Fruit fly (Drosophila melanogaster) whole organism, prepupa: ENCODE results near the gene CG17349.
A peak's percentile ranks its signal among the peaks of the same experiment; 100 is the strongest.

Experiments
- CG10631 ChIP-seq: fragments of 200-800 bp; sonication (Bioruptor generic); optimal IDR thresholded peaks from 2 replicates; lab custom pipeline; 2016; ENCODE audit warnings: missing biosample characterization, missing genetic modification characterization
- CG10669 ChIP-seq: fragments of 200-800 bp; sonication (Bioruptor generic); optimal IDR thresholded peaks from 3 replicates; lab custom pipeline; 2018; ENCODE audit warnings: missing biosample characterization, mild to moderate bottlenecking, missing genetic modification characterization, moderate library complexity
- CG11294 ChIP-seq: fragments of 200-800 bp; sonication (Bioruptor generic); IDR thresholded peaks from 2 replicates; pipeline ENCODE4 v1.3.6; 2022; ENCODE audit warnings: missing biosample characterization, missing genetic modification characterization
- CG11762 ChIP-seq: fragments of 200-800 bp; sonication (Bioruptor generic); optimal IDR thresholded peaks from 3 replicates; lab custom pipeline; 2016; ENCODE audit warnings: missing biosample characterization, missing genetic modification characterization; ENCODE audit not compliant: insufficient read depth
- CG1621 ChIP-seq: fragments of 200-800 bp; sonication (Bioruptor generic); optimal IDR thresholded peaks from 3 replicates; lab custom pipeline; 2018; ENCODE audit warnings: missing biosample characterization, mild to moderate bottlenecking, missing genetic modification characterization
- CG16779 ChIP-seq: fragments of 200-800 bp; sonication (Bioruptor generic); optimal IDR thresholded peaks from 3 replicates; lab custom pipeline; 2017; ENCODE audit warnings: missing biosample characterization, mild to moderate bottlenecking, missing genetic modification characterization
- CG3032 ChIP-seq: fragments of 200-800 bp; optimal IDR thresholded peaks from 2 replicates; lab custom pipeline; 2019; ENCODE audit warnings: missing biosample characterization, mild to moderate bottlenecking, missing genetic modification characterization, moderate library complexity
- CG31627 ChIP-seq: fragments of 200-800 bp; sonication (Bioruptor generic); optimal IDR thresholded peaks from 3 replicates; lab custom pipeline; 2016; ENCODE audit warnings: missing biosample characterization, missing genetic modification characterization
- CG32006 ChIP-seq: fragments of 200-800 bp; sonication (Bioruptor generic); optimal IDR thresholded peaks from 3 replicates; lab custom pipeline; 2017; ENCODE audit warnings: missing biosample characterization, mild to moderate bottlenecking, missing genetic modification characterization
- CG34406 ChIP-seq: fragments of 200-800 bp; sonication (Bioruptor generic); optimal IDR thresholded peaks from 3 replicates; lab custom pipeline; 2016; ENCODE audit warnings: missing biosample characterization, missing genetic modification characterization
- CG3919 ChIP-seq: fragments of 200-800 bp; sonication (Bioruptor generic); optimal IDR thresholded peaks from 3 replicates; lab custom pipeline; 2016; ENCODE audit warnings: missing biosample characterization, missing genetic modification characterization
- CG4318 ChIP-seq: fragments of 200-800 bp; sonication (Bioruptor generic); optimal IDR thresholded peaks from 3 replicates; lab custom pipeline; 2017; ENCODE audit warnings: missing biosample characterization, mild to moderate bottlenecking, missing genetic modification characterization
- CG6276 ChIP-seq: fragments of 200-800 bp; sonication (Bioruptor generic); optimal IDR thresholded peaks from 2 replicates; lab custom pipeline; 2017; ENCODE audit warnings: missing biosample characterization, mild to moderate bottlenecking, missing genetic modification characterization
- CG6808 ChIP-seq: fragments of 200-800 bp; sonication (Bioruptor generic); optimal IDR thresholded peaks from 3 replicates; lab custom pipeline; 2017; ENCODE audit warnings: missing biosample characterization, missing genetic modification characterization, mild to moderate bottlenecking, moderate library complexity, missing genetic modification reagents
- CG6854 ChIP-seq: fragments of 200-800 bp; sonication (Bioruptor generic); optimal IDR thresholded peaks from 2 replicates; lab custom pipeline; 2017; ENCODE audit warnings: missing biosample characterization, mild to moderate bottlenecking, missing genetic modification characterization
- CG7368 ChIP-seq: fragments of 200-800 bp; sonication (Bioruptor generic); optimal IDR thresholded peaks from 3 replicates; lab custom pipeline; 2016; ENCODE audit warnings: missing biosample characterization, missing genetic modification characterization
- CG8319 ChIP-seq: fragments of 200-800 bp; sonication (Bioruptor generic); optimal IDR thresholded peaks from 3 replicates; lab custom pipeline; 2016; ENCODE audit warnings: missing biosample characterization, missing genetic modification characterization
- CG9139 ChIP-seq: fragments of 200-800 bp; sonication (Bioruptor generic); optimal IDR thresholded peaks from 3 replicates; lab custom pipeline; 2017; ENCODE audit warnings: missing biosample characterization, mild to moderate bottlenecking, missing genetic modification characterization
- Eip75B ChIP-seq: fragments of 200-800 bp; sonication (Bioruptor generic); optimal IDR thresholded peaks from 3 replicates; lab custom pipeline; 2016; ENCODE audit warnings: missing biosample characterization, missing genetic modification characterization
- Eip78C ChIP-seq: fragments of 200-800 bp; sonication (Bioruptor generic); peaks from one replicate; lab custom pipeline; 2016; ENCODE audit warnings: missing biosample characterization, missing genetic modification characterization
- Gug ChIP-seq: fragments of 200-800 bp; sonication (Bioruptor generic); IDR thresholded peaks from 2 replicates; pipeline ENCODE4 v1.3.6; 2022; ENCODE audit warnings: missing biosample characterization, missing genetic modification characterization
- Hr4 ChIP-seq: fragments of 200-800 bp; sonication (Bioruptor generic); optimal IDR thresholded peaks from 3 replicates; lab custom pipeline; 2016; ENCODE audit warnings: missing biosample characterization, missing genetic modification characterization
- Lpt ChIP-seq: fragments of 200-800 bp; sonication (Bioruptor generic); optimal IDR thresholded peaks from 3 replicates; lab custom pipeline; 2016; ENCODE audit warnings: missing biosample characterization, missing genetic modification characterization
- Met ChIP-seq: fragments of 200-800 bp; sonication (Bioruptor generic); optimal IDR thresholded peaks from 3 replicates; lab custom pipeline; 2016; ENCODE audit warnings: missing biosample characterization, missing genetic modification characterization
- Sox102F ChIP-seq: fragments of 200-800 bp; sonication (Bioruptor generic); optimal IDR thresholded peaks from 2 replicates; lab custom pipeline; 2016; ENCODE audit warnings: missing biosample characterization, mild to moderate bottlenecking, missing genetic modification characterization
- Sox14 ChIP-seq: fragments of 200-800 bp; sonication (Bioruptor generic); optimal IDR thresholded peaks from 3 replicates; lab custom pipeline; 2016; ENCODE audit warnings: missing biosample characterization, missing genetic modification characterization
- achi ChIP-seq: fragments of 200-800 bp; sonication (Bioruptor generic); optimal IDR thresholded peaks from 3 replicates; lab custom pipeline; 2016; ENCODE audit warnings: missing biosample characterization, missing genetic modification characterization
- cyc ChIP-seq: fragments of 200-800 bp; sonication (Bioruptor generic); optimal IDR thresholded peaks from 3 replicates; lab custom pipeline; 2016; ENCODE audit warnings: missing biosample characterization, missing genetic modification characterization
- dac ChIP-seq: fragments of 200-800 bp; sonication (Bioruptor generic); optimal IDR thresholded peaks from 2 replicates; lab custom pipeline; 2017; ENCODE audit warnings: missing biosample characterization, mild to moderate bottlenecking, missing genetic modification characterization
- esn ChIP-seq: fragments of 200-800 bp; sonication (Bioruptor generic); optimal IDR thresholded peaks from 2 replicates; lab custom pipeline; 2016; ENCODE audit warnings: missing biosample characterization, mild to moderate bottlenecking, missing genetic modification characterization, moderate library complexity
- fd59A ChIP-seq: fragments of 200-800 bp; sonication (Bioruptor generic); optimal IDR thresholded peaks from 2 replicates; lab custom pipeline; 2017; ENCODE audit warnings: missing biosample characterization, mild to moderate bottlenecking, missing genetic modification characterization, missing genetic modification reagents
- fd85E ChIP-seq: fragments of 200-800 bp; sonication (Bioruptor generic); optimal IDR thresholded peaks from 3 replicates; lab custom pipeline; 2016; ENCODE audit warnings: missing biosample characterization, missing genetic modification characterization
- fkh ChIP-seq: fragments of 200-800 bp; sonication (Bioruptor generic); optimal IDR thresholded peaks from 3 replicates; lab custom pipeline; 2017; ENCODE audit warnings: missing biosample characterization, mild to moderate bottlenecking, missing genetic modification characterization, moderate library complexity
- lz ChIP-seq: fragments of 200-800 bp; sonication (Bioruptor generic); optimal IDR thresholded peaks from 3 replicates; lab custom pipeline; 2016; ENCODE audit warnings: missing biosample characterization, missing genetic modification characterization
- net ChIP-seq: fragments of 200-800 bp; sonication (Bioruptor generic); optimal IDR thresholded peaks from 3 replicates; lab custom pipeline; 2016; ENCODE audit warnings: missing biosample characterization, missing genetic modification characterization
- svp ChIP-seq: fragments of 200-800 bp; sonication (Bioruptor generic); peaks from one replicate; lab custom pipeline; 2016; ENCODE audit warnings: missing biosample characterization, missing genetic modification characterization
- topi ChIP-seq: fragments of 200-800 bp; sonication (Bioruptor generic); optimal IDR thresholded peaks from 3 replicates; lab custom pipeline; 2016; ENCODE audit warnings: missing biosample characterization, missing genetic modification characterization

CG17349 gene

DNA sequence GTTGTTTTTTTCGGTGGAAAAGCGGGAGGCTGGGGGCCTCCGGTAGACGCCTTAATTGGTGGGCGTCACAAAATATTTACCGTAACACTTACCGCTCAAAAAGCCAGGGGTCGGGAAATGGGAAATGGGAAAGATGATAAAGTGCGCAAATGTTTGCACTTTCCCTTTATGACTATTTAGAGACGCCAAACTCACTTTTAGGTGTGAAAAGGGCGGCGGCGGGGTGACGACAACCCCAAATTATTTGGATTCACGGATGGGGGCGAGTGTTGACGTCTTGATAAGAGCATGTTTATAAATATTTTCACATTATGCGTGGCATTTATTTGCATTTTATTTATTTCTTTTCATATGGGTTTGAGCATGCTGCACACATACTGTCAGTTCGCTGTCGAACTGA is at the start of gene CG17349:
Gene CG17349 (plus strand): TSS at position 400 of the 400 bp plus-strand sequence.
- no peak for TF ChIP-seq CG16779 (tag; lab: Kevin White, UChicago)
- TF ChIP-seq fkh (GFP tag; lab: Kevin White, UChicago): peak; percentile 68

DNA sequence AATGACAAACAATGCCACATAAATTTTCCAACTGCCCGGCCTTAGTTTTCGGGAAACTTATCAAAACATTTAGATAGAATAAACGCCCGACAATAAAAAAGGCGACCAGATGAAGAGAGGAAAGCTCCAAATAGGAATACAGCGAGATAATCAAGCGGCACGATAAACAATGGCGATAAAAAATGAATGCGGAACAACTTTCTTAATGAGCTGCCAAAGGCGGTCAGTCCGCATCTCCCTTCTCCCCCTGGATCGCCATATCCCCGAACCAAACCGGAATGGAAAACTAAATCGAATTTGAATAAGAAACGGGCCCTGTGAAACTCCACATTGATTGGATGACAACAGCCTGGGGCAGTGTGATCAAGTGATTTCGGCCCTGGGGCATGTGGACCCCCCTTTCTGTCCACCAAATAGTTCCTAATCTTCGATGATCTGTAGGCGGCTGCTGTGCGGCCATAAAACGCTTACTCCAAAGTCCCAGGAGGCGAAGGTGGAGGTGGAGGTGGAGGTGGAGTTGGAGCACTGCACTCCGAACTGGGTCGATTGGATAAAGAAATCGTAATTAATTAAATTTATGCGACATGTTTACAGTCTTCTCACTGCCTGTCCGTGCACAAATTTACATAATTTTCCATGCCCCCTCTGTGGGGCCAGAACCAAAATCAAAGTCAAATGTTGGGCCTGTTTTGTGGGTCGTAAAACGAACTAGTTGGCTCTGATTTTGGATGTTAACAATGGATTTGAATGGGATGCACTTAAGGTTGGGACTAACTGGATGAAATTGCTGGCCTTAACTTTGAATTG is 49.3 kb upstream of the CG17349 start:
- TF ChIP-seq CG10669 (no peak), CG3032 (tag; lab: Kevin White, UChicago) (no peak), CG8319 (no peak), CG6276 (GFP tag; lab: Kevin White, UChicago) (no peak), CG1621 (tag; lab: Kevin White, UChicago) (no peak), Sox14 (no peak), Eip75B (GFP tag; lab: Kevin White, UChicago) (no peak), Eip78C (GFP tag; lab: Kevin White, UChicago) (no peak), cyc (GFP tag; lab: Kevin White, UChicago) (no peak), Lpt (GFP tag; lab: Kevin White, UChicago) (no peak), net (no peak), CG32006 (GFP tag; lab: Kevin White, UChicago) (no peak), Sox102F (GFP tag; lab: Kevin White, UChicago) (no peak), CG11294 (GFP tag; lab: Robert Waterston, UW) (no peak), CG34406 (GFP tag; lab: Kevin White, UChicago) (no peak), Met (GFP tag; lab: Kevin White, UChicago) (no peak)

DNA sequence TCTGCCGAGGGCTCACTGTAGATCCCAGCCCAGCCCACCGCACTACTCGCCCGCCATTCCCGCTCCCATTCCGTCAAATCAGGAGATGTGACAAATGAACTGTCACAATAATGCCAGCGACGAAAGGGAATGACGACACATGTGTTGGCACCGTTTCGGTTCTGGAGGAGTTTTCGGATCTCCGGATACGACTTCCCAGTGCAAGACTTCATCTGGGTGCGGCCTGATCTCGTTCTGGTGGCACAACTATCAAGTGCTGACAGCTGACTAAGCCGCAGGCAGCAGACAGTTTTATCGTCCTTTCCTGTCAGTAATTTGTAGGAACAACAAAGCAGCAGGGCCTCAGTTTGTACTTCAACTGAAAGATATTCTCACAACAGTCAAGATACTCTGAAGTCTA is 47.5 kb upstream of the CG17349 start:
- TF ChIP-seq Hr4 (GFP tag; lab: Kevin White, UChicago): no peak
- no peak for TF ChIP-seq CG10631 (GFP tag; lab: Kevin White, UChicago)
- TF ChIP-seq lz (GFP tag; lab: Kevin White, UChicago): no peak
- TF ChIP-seq topi (GFP tag; lab: Kevin White, UChicago): no peak
- TF ChIP-seq CG7368 (GFP tag; lab: Kevin White, UChicago): no peak
- no peak for TF ChIP-seq fd59A (GFP tag; lab: Kevin White, UChicago)
- no peak for TF ChIP-seq Sox14
- no peak for TF ChIP-seq fd85E (GFP tag; lab: Kevin White, UChicago)
- TF ChIP-seq fkh (GFP tag; lab: Kevin White, UChicago): no peak
- TF ChIP-seq CG3919 (GFP tag; lab: Kevin White, UChicago): no peak
- TF ChIP-seq CG8319: no peak
- no peak for TF ChIP-seq CG32006 (GFP tag; lab: Kevin White, UChicago)
- no peak for TF ChIP-seq CG11294 (GFP tag; lab: Robert Waterston, UW)
- TF ChIP-seq CG4318 (GFP tag; lab: Kevin White, UChicago): no peak
- TF ChIP-seq esn: no peak
- no peak for TF ChIP-seq achi (GFP tag; lab: Kevin White, UChicago)
- no peak for TF ChIP-seq CG31627 (GFP tag; lab: Kevin White, UChicago)
- no peak for TF ChIP-seq CG34406 (GFP tag; lab: Kevin White, UChicago)
- no peak for TF ChIP-seq Gug
- no peak for TF ChIP-seq CG9139 (GFP tag; lab: Kevin White, UChicago)

DNA sequence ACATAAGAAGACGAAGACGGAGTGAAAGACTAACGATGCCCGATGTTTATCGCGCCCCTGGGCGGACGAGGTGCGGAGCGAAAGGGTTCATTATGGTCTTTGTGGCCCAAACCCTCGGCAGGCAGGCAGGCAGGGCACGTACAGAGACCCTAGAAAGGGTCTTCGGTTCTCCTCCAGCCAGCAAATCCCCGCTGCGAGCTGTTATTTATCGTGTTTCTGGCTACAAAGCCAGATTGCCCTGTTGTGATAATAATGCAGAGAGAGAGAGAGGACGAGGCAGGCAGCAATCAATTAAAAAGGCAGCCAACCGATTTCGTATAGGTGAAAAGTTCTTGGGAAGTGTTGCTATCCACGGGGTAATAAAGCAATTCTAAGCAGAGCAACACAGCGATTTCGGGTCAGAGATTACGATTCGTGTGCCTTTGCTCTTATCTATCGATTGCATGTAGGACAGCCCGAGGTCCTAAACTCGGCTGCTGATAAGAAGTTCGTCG is 46.7 kb upstream of the CG17349 start:
- TF ChIP-seq CG6808 (GFP tag; lab: Kevin White, UChicago) (peak; percentile 1), Eip78C (GFP tag; lab: Kevin White, UChicago) (peak; percentile 24), dac (GFP tag; lab: Kevin White, UChicago) (no peak), CG9139 (GFP tag; lab: Kevin White, UChicago) (no peak), CG6854 (GFP tag; lab: Kevin White, UChicago) (peak; percentile 64), Sox102F (GFP tag; lab: Kevin White, UChicago) (peak; percentile 9), svp (GFP tag; lab: Kevin White, UChicago) (peak; percentile 61), topi (GFP tag; lab: Kevin White, UChicago) (no peak), CG3919 (GFP tag; lab: Kevin White, UChicago) (no peak), CG11762 (no peak)
- TF ChIP-seq, all 60 proteins: peak for 5
